Worm (Caenorhabditis elegans): ENCODE results near the gene F20B6.4.

The F20B6.4 gene

ce11 chrX:4159929-4160328 is 36.4 kb downstream of the F20B6.4 start:
- TF ChIP-seq ceh-43 (GFP tag; optimal IDR thresholded peaks at IDR 0.05) (no peak), nhr-76 (tag; optimal IDR thresholded peaks at IDR 0.05) (no peak), ham-2 (GFP tag; optimal IDR thresholded peaks at IDR 0.05) (no peak)

- TF ChIP-seq ces-1 (GFP tag; optimal IDR thresholded peaks at IDR 0.05), result peak; percentile 90
- TF ChIP-seq sem-2 (GFP tag; optimal IDR thresholded peaks at IDR 0.05), result no peak
These were observed 37.0 kb downstream of the F20B6.4 start for ce11 chrX:4159185-4159871.

- TF ChIP-seq ztf-11 (tag; optimal IDR thresholded peaks at IDR 0.05) (no peak), mls-2 (tag; optimal IDR thresholded peaks at IDR 0.05) (peak; percentile 5), snpc-4 (tag; optimal IDR thresholded peaks at IDR 0.05) (no peak), ham-2 (GFP tag; optimal IDR thresholded peaks at IDR 0.05) (no peak), lin-13 (tag; optimal IDR thresholded peaks at IDR 0.05) (no peak), unc-120 (tag; optimal IDR thresholded peaks at IDR 0.05; ENCODE audit: poor library complexity, severe bottlenecking) (peak; percentile 29), M03D4.4 (tag; optimal IDR thresholded peaks at IDR 0.05) (no peak), zip-8 (tag; optimal IDR thresholded peaks at IDR 0.05) (no peak), sem-2 (GFP tag; optimal IDR thresholded peaks at IDR 0.05) (no peak), bed-3 (GFP tag; optimal IDR thresholded peaks at IDR 0.05) (no peak), drap-1 (GFP tag; optimal IDR thresholded peaks at IDR 0.05) (peak; percentile 32), mep-1 (tag; optimal IDR thresholded peaks at IDR 0.05) (no peak), ceh-43 (GFP tag; optimal IDR thresholded peaks at IDR 0.05) (no peak), elt-1 (tag; optimal IDR thresholded peaks at IDR 0.05; ENCODE audit: borderline replicate concordance, insufficient read depth) (no peak), lsy-2 (tag; optimal IDR thresholded peaks at IDR 0.05) (no peak), ces-1 (GFP tag; optimal IDR thresholded peaks at IDR 0.05) (peak; percentile 30), lin-32 (GFP tag; optimal IDR thresholded peaks at IDR 0.05) (no peak), pha-4 (tag; optimal IDR thresholded peaks at IDR 0.05) (no peak), unc-39 (tag; optimal IDR thresholded peaks at IDR 0.05) (no peak), ceh-83 (GFP tag; optimal IDR thresholded peaks at IDR 0.05) (no peak), cnd-1 (tag; optimal IDR thresholded peaks at IDR 0.05) (no peak), nhr-237 (tag; optimal IDR thresholded peaks at IDR 0.05) (no peak), tbx-8 (GFP tag; optimal IDR thresholded peaks at IDR 0.05) (no peak), blmp-1 (tag; optimal IDR thresholded peaks at IDR 0.05) (no peak), sptf-1 (tag; optimal IDR thresholded peaks at IDR 0.05) (no peak), ceh-39 (tag; optimal IDR thresholded peaks at IDR 0.05) (no peak), elt-3 (tag; optimal IDR thresholded peaks at IDR 0.05) (no peak), hlh-1 (tag; optimal IDR thresholded peaks at IDR 0.05) (peak; percentile 89), nhr-2 (tag; optimal IDR thresholded peaks at IDR 0.05) (peak; percentile 16), nhr-12 (tag; optimal IDR thresholded peaks at IDR 0.05) (no peak), unc-62 (GFP tag; optimal IDR thresholded peaks at IDR 0.05) (peak; percentile 95), nhr-28 (tag; optimal IDR thresholded peaks at IDR 0.05) (no peak), mab-5 (tag; optimal IDR thresholded peaks at IDR 0.05) (no peak), flh-1 (GFP tag; optimal IDR thresholded peaks at IDR 0.05) (no peak), nhr-76 (tag; optimal IDR thresholded peaks at IDR 0.05) (no peak)
These were observed 38.4 kb downstream of the F20B6.4 start for ce11 chrX:4157896-4158295.

ce11 chrX:4154784-4155183 is 41.5 kb downstream of the F20B6.4 start:
- TF ChIP-seq nhr-76 (tag; optimal IDR thresholded peaks at IDR 0.05), result no peak
- peak; percentile 2 for TF ChIP-seq hlh-1 (tag; optimal IDR thresholded peaks at IDR 0.05)

ce11 chrX:4153343-4153742 is 43.0 kb downstream of the F20B6.4 start, which contains the start of gene nck-1:
nck-1 (minus strand) TSS chrX:4153443.
- TF ChIP-seq sem-2 (GFP tag; optimal IDR thresholded peaks at IDR 0.05), result no peak
- no peak for TF ChIP-seq nhr-2 (tag; optimal IDR thresholded peaks at IDR 0.05)
- TF ChIP-seq lin-32 (GFP tag; optimal IDR thresholded peaks at IDR 0.05), result no peak
- TF ChIP-seq unc-62 (GFP tag; optimal IDR thresholded peaks at IDR 0.05), result no peak
- no peak for TF ChIP-seq tbx-8 (GFP tag; optimal IDR thresholded peaks at IDR 0.05)
- no peak for TF ChIP-seq mls-2 (tag; optimal IDR thresholded peaks at IDR 0.05)
- TF ChIP-seq nhr-76 (tag; optimal IDR thresholded peaks at IDR 0.05), result no peak
- no peak for TF ChIP-seq unc-120 (tag; optimal IDR thresholded peaks at IDR 0.05; ENCODE audit: poor library complexity, severe bottlenecking)
- no peak for TF ChIP-seq pha-4 (tag; optimal IDR thresholded peaks at IDR 0.05)
- no peak for TF ChIP-seq ces-1 (GFP tag; optimal IDR thresholded peaks at IDR 0.05)
